Worm (Caenorhabditis elegans) whole organism, L2 larva: ENCODE data around the gene C34C12.7.

Experiments
- F13H6.1 ChIP-seq: sonication (generic microtip); optimal IDR thresholded peaks from 2 replicates; lab custom pipeline; 2016; ENCODE audit warnings: missing genetic modification characterization, missing compliant biosample characterization
- ceh-82 ChIP-seq: fragments of 150-350 bp; optimal IDR thresholded peaks from 2 replicates; lab custom pipeline; 2014; ENCODE audit warnings: missing biosample characterization, missing genetic modification characterization
- crh-2 ChIP-seq: sonication (generic microtip); optimal IDR thresholded peaks from 2 replicates; lab custom pipeline; 2017; ENCODE audit warnings: missing biosample characterization, missing genetic modification characterization
- egl-27 ChIP-seq: sonication (generic microtip); optimal IDR thresholded peaks from 3 replicates; lab custom pipeline; 2017; ENCODE audit warnings: missing biosample characterization, missing genetic modification reagents, missing genetic modification characterization
- fos-1 ChIP-seq: fragments of 150-350 bp; optimal IDR thresholded peaks from 2 replicates; lab custom pipeline; 2014; ENCODE audit warnings: missing biosample characterization, missing genetic modification characterization
- gmeb-1 ChIP-seq: fragments of 150-350 bp; optimal IDR thresholded peaks from 2 replicates; lab custom pipeline; 2014; ENCODE audit warnings: missing biosample characterization, missing genetic modification characterization
- nhr-12 ChIP-seq: fragments of 150-350 bp; optimal IDR thresholded peaks from 2 replicates; lab custom pipeline; 2014; ENCODE audit warnings: missing biosample characterization, missing genetic modification characterization
- nhr-21 ChIP-seq: fragments of 150-350 bp; optimal IDR thresholded peaks from 2 replicates; lab custom pipeline; 2014; ENCODE audit warnings: missing biosample characterization, missing genetic modification characterization
- nhr-25 ChIP-seq: fragments of 150-350 bp; sonication (generic microtip); optimal IDR thresholded peaks from 3 replicates; lab custom pipeline; 2014; ENCODE audit warnings: missing biosample characterization, missing genetic modification characterization
- nhr-77 ChIP-seq: fragments of 150-350 bp; optimal IDR thresholded peaks from 2 replicates; lab custom pipeline; 2014; ENCODE audit warnings: missing biosample characterization, missing genetic modification characterization
- sma-3 ChIP-seq: sonication (generic microtip); optimal IDR thresholded peaks from 2 replicates; lab custom pipeline; 2016; ENCODE audit warnings: missing genetic modification reagents, missing genetic modification characterization, missing compliant biosample characterization
- sma-9 ChIP-seq, 2 experiments: fragments of 150-350 bp in 1 of 2; sonication (generic microtip) in 1 of 2; optimal IDR thresholded peaks; 2 replicates each; lab custom pipeline; 2014 to 2016; ENCODE audit warnings: missing genetic modification characterization in 2 of 2, mild to moderate bottlenecking in 1 of 2, missing biosample characterization in 1 of 2, missing compliant biosample characterization in 1 of 2, missing genetic modification reagents in 1 of 2, moderate library complexity in 1 of 2

C34C12.7 gene

ce11 chrIII:3435152-3435551 is 53.0 kb downstream of the C34C12.7 start:
- TF ChIP-seq nhr-25 (tag; lab: Kevin White, UChicago) = peak; percentile 34
- TF ChIP-seq nhr-21 = peak; percentile 67
- peak; percentile 41 for TF ChIP-seq sma-3 (GFP tag; lab: Kevin White, UChicago)
- TF ChIP-seq egl-27 = peak; percentile 44
- peak; percentile 73 for TF ChIP-seq fos-1 (tag; lab: Kevin White, UChicago)
- peak; percentile 10 for TF ChIP-seq gmeb-1 (tag; lab: Kevin White, UChicago)
- no peak for TF ChIP-seq nhr-12 (tag; lab: Kevin White, UChicago)
- no peak for TF ChIP-seq F13H6.1
- TF ChIP-seq ceh-82 (tag; lab: Kevin White, UChicago) = no peak
- peak; percentile 82 for TF ChIP-seq sma-9 (GFP tag; optimal IDR thresholded peaks at IDR 0.05; lab: Kevin White, UChicago)
- TF ChIP-seq sma-9 (tag; optimal IDR thresholded peaks at IDR 0.05; lab: Kevin White, UChicago) = no peak
- peak; percentile 28 for TF ChIP-seq crh-2
- no peak for TF ChIP-seq nhr-77 (tag; lab: Kevin White, UChicago)
- TF ChIP-seq, all 48 proteins: peak for 8
